Fruit fly (Drosophila melanogaster) whole organism, prepupa: ENCODE results near the gene CG7168.

Experiments
- Ets96B ChIP-seq: fragments of 200-800 bp; optimal IDR thresholded peaks from 2 replicates; lab custom pipeline; 2019; ENCODE audit warnings: missing biosample characterization, mild to moderate bottlenecking, missing genetic modification characterization, moderate library complexity
- Lpt ChIP-seq: fragments of 200-800 bp; sonication (Bioruptor generic); optimal IDR thresholded peaks from 3 replicates; lab custom pipeline; 2016; ENCODE audit warnings: missing biosample characterization, missing genetic modification characterization
- OdsH ChIP-seq: fragments of 200-800 bp; sonication (Bioruptor generic); optimal IDR thresholded peaks from 3 replicates; lab custom pipeline; 2016; ENCODE audit warnings: missing biosample characterization, missing genetic modification characterization
- Smox ChIP-seq: fragments of 200-800 bp; sonication (Bioruptor generic); optimal IDR thresholded peaks from 3 replicates; lab custom pipeline; 2016; ENCODE audit warnings: missing biosample characterization, missing genetic modification characterization
- topi ChIP-seq: fragments of 200-800 bp; sonication (Bioruptor generic); optimal IDR thresholded peaks from 3 replicates; lab custom pipeline; 2016; ENCODE audit warnings: missing biosample characterization, missing genetic modification characterization

DNA sequence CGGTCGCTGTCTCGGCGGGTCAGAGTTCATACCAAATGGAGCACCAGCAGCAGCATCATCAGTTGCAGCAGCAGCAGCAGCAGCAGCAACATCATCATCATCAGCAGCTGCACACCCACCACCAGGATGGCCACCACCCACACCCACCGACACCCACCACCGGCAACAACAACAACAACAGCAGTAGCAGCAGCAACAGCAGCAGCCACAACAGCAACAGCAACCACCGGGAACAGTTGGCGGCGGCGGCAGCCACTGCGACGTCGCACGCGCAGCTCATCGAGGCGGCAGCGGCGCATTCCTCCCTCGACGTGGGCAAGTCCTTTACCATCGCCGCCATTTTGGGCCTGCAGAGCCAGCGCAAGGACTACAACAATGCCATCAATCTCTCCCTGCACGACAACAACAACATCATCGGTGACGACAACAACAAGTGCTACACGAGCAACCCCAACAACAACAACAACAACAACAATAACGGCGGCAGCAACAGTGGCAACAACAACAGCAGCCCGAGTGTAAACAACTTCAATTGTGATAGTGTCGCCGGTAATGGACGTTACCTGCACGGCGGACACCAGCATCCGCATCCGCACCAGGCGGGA, 44.0 kb upstream of the CG7168 start:
- TF ChIP-seq Smox (GFP tag; lab: Kevin White, UChicago): no peak
- no peak for TF ChIP-seq Lpt (GFP tag; lab: Kevin White, UChicago)
- TF ChIP-seq Ets96B (tag; lab: Kevin White, UChicago): no peak
- no peak for TF ChIP-seq OdsH (GFP tag; lab: Kevin White, UChicago)
- TF ChIP-seq topi (GFP tag; lab: Kevin White, UChicago): no peak
